Worm (Caenorhabditis elegans): Measurements from ENCODE around the gene Y46E12A.3.
A peak's percentile ranks its signal among the peaks of the same experiment; 100 is the strongest.

The Y46E12A.3 gene

ce11 chrIII:1744486-1744885, 10.3 kb downstream of the Y46E12A.3 start (continued):
- TF ChIP-seq egl-43 (GFP tag; IDR thresholded peaks at IDR 0.05) (peak; percentile 62; the same call in 1 of the 2 replicates), dmd-9 (GFP tag; IDR thresholded peaks at IDR 0.05) (no peak), zag-1 (tag; optimal IDR thresholded peaks at IDR 0.05) (no peak)

ce11 chrIII:1743488-1744020, 11.2 kb downstream of the Y46E12A.3 start:
- TF ChIP-seq aha-1 (tag) (peak; percentile 51), lim-7 (GFP tag; IDR thresholded peaks at IDR 0.05) (no peak)

ce11 chrIII:1743081-1743480, 11.7 kb downstream of the Y46E12A.3 start:
- TF ChIP-seq unc-130 (GFP tag; optimal IDR thresholded peaks at IDR 0.05) (no peak), dpl-1 (GFP tag; optimal IDR thresholded peaks at IDR 0.05) (no peak), Y105C5A.15 (GFP tag; IDR thresholded peaks at IDR 0.05) (0 out of 2 replicates have a peak, but pooled peaks have one; percentile 10), daf-12 (tag; optimal IDR thresholded peaks at IDR 0.05) (no peak), set-16 (GFP tag; IDR thresholded peaks at IDR 0.05) (peak; percentile 33), pqm-1 (tag; optimal IDR thresholded peaks at IDR 0.05) (no peak), F26F4.8 (GFP tag; conservative IDR thresholded peaks at IDR 0.05) (no peak), ctbp-1 (GFP tag; IDR thresholded peaks at IDR 0.05) (no peak), nhr-28 (tag; optimal IDR thresholded peaks at IDR 0.05) (no peak), ceh-20 (GFP tag; IDR thresholded peaks at IDR 0.05) (no peak), hlh-11 (tag; optimal IDR thresholded peaks at IDR 0.05) (no peak), ceh-44 (GFP tag; IDR thresholded peaks at IDR 0.05) (no peak), egl-43 (GFP tag; IDR thresholded peaks at IDR 0.05) (peak; percentile 75), nhr-6 (tag; optimal IDR thresholded peaks at IDR 0.05) (no peak), mdt-29 (GFP tag; IDR thresholded peaks at IDR 0.05) (no peak), F44E2.7 (GFP tag; IDR thresholded peaks at IDR 0.05) (0 out of 2 replicates have a peak, but pooled peaks have one; percentile 11), daf-16 (GFP tag; optimal IDR thresholded peaks at IDR 0.05) (no peak), daf-16 (tag; optimal IDR thresholded peaks at IDR 0.05) (peak; percentile 25), duxl-1 (tag; optimal IDR thresholded peaks at IDR 0.05; ENCODE audit: poor library complexity) (no peak), nhr-76 (tag; optimal IDR thresholded peaks at IDR 0.05) (no peak), pha-4 (GFP tag; IDR thresholded peaks at IDR 0.05) (0 out of 2 replicates have a peak, but pooled peaks have one; percentile 21), pha-4 (tag; optimal IDR thresholded peaks at IDR 0.05) (no peak), mes-2 (tag; optimal IDR thresholded peaks at IDR 0.05; ENCODE audit: poor library complexity, severe bottlenecking) (peak; percentile 34), dmd-6 (GFP tag; IDR thresholded peaks at IDR 0.05) (no peak), ZK337.2 (GFP tag; IDR thresholded peaks at IDR 0.05) (no peak), zfp-2 (tag; optimal IDR thresholded peaks at IDR 0.05) (no peak), daf-8 (GFP tag; IDR thresholded peaks at IDR 0.05) (no peak), D1046.2 (GFP tag; IDR thresholded peaks at IDR 0.05) (0 out of 2 replicates have a peak, but pooled peaks have one; percentile 32), lim-7 (GFP tag; IDR thresholded peaks at IDR 0.05) (peak; percentile 66; the same call in 1 of the 2 replicates), aha-1 (tag) (peak; percentile 73), R02D3.7 (tag; optimal IDR thresholded peaks at IDR 0.05) (no peak), vab-7 (GFP tag; IDR thresholded peaks at IDR 0.05) (peak; percentile 29; the same call in 1 of the 2 replicates), daf-19 (GFP tag; conservative IDR thresholded peaks at IDR 0.05) (no peak), lsy-2 (tag; optimal IDR thresholded peaks at IDR 0.05) (no peak), arid-1 (GFP tag; conservative IDR thresholded peaks at IDR 0.05) (no peak), cey-2 (tag; optimal IDR thresholded peaks at IDR 0.05; ENCODE audit: borderline replicate concordance, insufficient read depth) (no peak), zip-2 (tag; optimal IDR thresholded peaks at IDR 0.05) (no peak), rbr-2 (tag; optimal IDR thresholded peaks at IDR 0.05) (no peak), T26A8.4 (GFP tag; IDR thresholded peaks at IDR 0.05) (no peak), tra-1 (GFP tag; IDR thresholded peaks at IDR 0.05) (peak; percentile 16; the same call in 1 of the 2 replicates), lin-13 (GFP tag; optimal IDR thresholded peaks at IDR 0.05) (peak; percentile 34), lin-38 (GFP tag; IDR thresholded peaks at IDR 0.05) (peak; percentile 45)
